Worm (Caenorhabditis elegans) whole organism, L2 larva: ENCODE measurements around the gene srh-214.
A peak's percentile ranks its signal among the peaks of the same experiment; 100 is the strongest.

ENCODE experiments used
- C34F6.9 ChIP-seq: fragments of 150-350 bp; optimal IDR thresholded peaks from 2 replicates; lab custom pipeline; 2014; ENCODE audit warnings: missing biosample characterization, missing genetic modification characterization
- F13H6.1 ChIP-seq: sonication (generic microtip); optimal IDR thresholded peaks from 2 replicates; lab custom pipeline; 2016; ENCODE audit warnings: missing genetic modification characterization, missing compliant biosample characterization
- ZK546.5 ChIP-seq: sonication (generic microtip); optimal IDR thresholded peaks from 2 replicates; lab custom pipeline; 2017; ENCODE audit warnings: missing biosample characterization, missing genetic modification characterization
- aly-2 ChIP-seq: fragments of 150-350 bp; optimal IDR thresholded peaks from 2 replicates; lab custom pipeline; 2014; ENCODE audit warnings: missing biosample characterization, missing genetic modification characterization
- ama-1 ChIP-seq: fragments of 150-350 bp; optimal IDR thresholded peaks from 2 replicates; lab custom pipeline; 2018; ENCODE audit warnings: inconsistent platforms
- ceh-16 ChIP-seq: fragments of 150-350 bp; optimal IDR thresholded peaks from 2 replicates; lab custom pipeline; 2014; ENCODE audit warnings: missing biosample characterization, missing genetic modification characterization
- crh-2 ChIP-seq: sonication (generic microtip); optimal IDR thresholded peaks from 2 replicates; lab custom pipeline; 2017; ENCODE audit warnings: missing biosample characterization, missing genetic modification characterization
- dmd-4 ChIP-seq: sonication (generic microtip); optimal IDR thresholded peaks from 2 replicates; lab custom pipeline; 2017; ENCODE audit warnings: missing biosample characterization, missing genetic modification characterization
- elt-1 ChIP-seq: fragments of 150-350 bp; optimal IDR thresholded peaks from 2 replicates; lab custom pipeline; 2014; ENCODE audit warnings: missing biosample characterization, missing genetic modification characterization
- elt-3 ChIP-seq: sonication (generic microtip); optimal IDR thresholded peaks from 2 replicates; lab custom pipeline; 2017; ENCODE audit warnings: missing biosample characterization, missing genetic modification characterization
- lsy-2 ChIP-seq, 2 experiments: fragments of 150-350 bp in 1 of 2; sonication (generic microtip) in 1 of 2; optimal IDR thresholded peaks; 2 replicates each; lab custom pipeline; 2014 to 2017; ENCODE audit warnings: missing biosample characterization in 2 of 2, missing genetic modification characterization in 2 of 2
- mdl-1 ChIP-seq, 2 experiments: fragments of 150-350 bp in 1 of 2; sonication (generic microtip) in 1 of 2; optimal IDR thresholded peaks; 2 replicates each; lab custom pipeline; 2017; ENCODE audit warnings: missing biosample characterization in 2 of 2, missing genetic modification characterization in 2 of 2
- nhr-10 ChIP-seq: sonication (generic microtip); optimal IDR thresholded peaks from 2 replicates; lab custom pipeline; 2017; ENCODE audit warnings: missing biosample characterization, missing genetic modification characterization
- nhr-11 ChIP-seq: fragments of 150-350 bp; optimal IDR thresholded peaks from 2 replicates; lab custom pipeline; 2014; ENCODE audit warnings: missing biosample characterization, missing genetic modification characterization
- nhr-129 ChIP-seq: fragments of 150-350 bp; optimal IDR thresholded peaks from 2 replicates; lab custom pipeline; 2014; ENCODE audit warnings: missing biosample characterization, missing genetic modification characterization
- nhr-21 ChIP-seq: fragments of 150-350 bp; optimal IDR thresholded peaks from 2 replicates; lab custom pipeline; 2014; ENCODE audit warnings: missing biosample characterization, missing genetic modification characterization
- nhr-23 ChIP-seq: fragments of 150-350 bp; optimal IDR thresholded peaks from 2 replicates; lab custom pipeline; 2014; ENCODE audit warnings: missing biosample characterization, missing genetic modification reagents, missing genetic modification characterization
- nhr-237 ChIP-seq: fragments of 150-350 bp; optimal IDR thresholded peaks from 2 replicates; lab custom pipeline; 2014; ENCODE audit warnings: missing biosample characterization, missing genetic modification characterization
- nhr-25 ChIP-seq: fragments of 150-350 bp; sonication (generic microtip); optimal IDR thresholded peaks from 3 replicates; lab custom pipeline; 2014; ENCODE audit warnings: missing biosample characterization, missing genetic modification characterization
- nhr-6 ChIP-seq: fragments of 150-350 bp; optimal IDR thresholded peaks from 2 replicates; lab custom pipeline; 2014; ENCODE audit warnings: missing biosample characterization, missing genetic modification characterization
- peb-1 ChIP-seq: fragments of 150-350 bp; optimal IDR thresholded peaks from 2 replicates; lab custom pipeline; 2014; ENCODE audit warnings: missing biosample characterization, missing genetic modification characterization
- sem-4 ChIP-seq: fragments of 150-350 bp; optimal IDR thresholded peaks from 2 replicates; lab custom pipeline; 2014; ENCODE audit warnings: missing biosample characterization, missing genetic modification reagents, missing genetic modification characterization
- sma-3 ChIP-seq: sonication (generic microtip); optimal IDR thresholded peaks from 2 replicates; lab custom pipeline; 2016; ENCODE audit warnings: missing genetic modification reagents, missing genetic modification characterization, missing compliant biosample characterization
- sma-9 ChIP-seq, 2 experiments: fragments of 150-350 bp in 1 of 2; sonication (generic microtip) in 1 of 2; optimal IDR thresholded peaks; 2 replicates each; lab custom pipeline; 2014 to 2016; ENCODE audit warnings: missing genetic modification characterization in 2 of 2, mild to moderate bottlenecking in 1 of 2, missing biosample characterization in 1 of 2, missing compliant biosample characterization in 1 of 2, missing genetic modification reagents in 1 of 2, moderate library complexity in 1 of 2
- snpc-4 ChIP-seq: fragments of 150-350 bp; optimal IDR thresholded peaks from 2 replicates; lab custom pipeline; 2014; ENCODE audit warnings: missing biosample characterization, missing genetic modification characterization
- unc-62 ChIP-seq: fragments of 150-350 bp; optimal IDR thresholded peaks from 2 replicates; lab custom pipeline; 2014; ENCODE audit warnings: missing biosample characterization, missing genetic modification reagents, missing genetic modification characterization
- ztf-1 ChIP-seq: fragments of 200-800 bp; sonication (Bioruptor generic); conservative IDR thresholded peaks from 2 replicates; pipeline ENCODE4 v1.3.6; 2022; ENCODE audit warnings: missing genetic modification characterization, missing compliant biosample characterization
- ztf-11 ChIP-seq: sonication (generic microtip); optimal IDR thresholded peaks from 2 replicates; lab custom pipeline; 2017; ENCODE audit warnings: missing biosample characterization, missing genetic modification characterization
- ztf-4 ChIP-seq: fragments of 150-350 bp; optimal IDR thresholded peaks from 2 replicates; lab custom pipeline; 2014; ENCODE audit warnings: missing biosample characterization, missing genetic modification characterization

Gene srh-214

ce11 chrV:16779281-16779597 lies 50.3 kb downstream of the srh-214 start:
- TF ChIP-seq dmd-4 (tag; lab: Kevin White, UChicago) = no peak
- no peak for TF ChIP-seq nhr-23
- no peak for TF ChIP-seq mdl-1 (tag; optimal IDR thresholded peaks at IDR 0.05; lab: Kevin White, UChicago)
- no peak for TF ChIP-seq lsy-2 (tag; optimal IDR thresholded peaks at IDR 0.05; lab: Kevin White, UChicago)
- TF ChIP-seq ztf-11 (tag; lab: Kevin White, UChicago) = no peak
- no peak for TF ChIP-seq ztf-4 (tag; lab: Kevin White, UChicago)
- no peak for TF ChIP-seq elt-1
- TF ChIP-seq nhr-6 (tag; lab: Kevin White, UChicago) = no peak
- no peak for TF ChIP-seq C34F6.9 (tag; lab: Kevin White, UChicago)
- TF ChIP-seq ztf-1 (GFP tag; lab: Robert Waterston, UW) = no peak
- TF ChIP-seq crh-2 (tag; lab: Kevin White, UChicago) = no peak
- no peak for TF ChIP-seq aly-2 (tag; lab: Kevin White, UChicago)
- no peak for TF ChIP-seq sem-4 (tag; lab: Kevin White, UChicago)
- TF ChIP-seq nhr-129 = no peak
- TF ChIP-seq ama-1 (lab: Kevin White, UChicago) = no peak
- no peak for TF ChIP-seq sma-3 (GFP tag; lab: Kevin White, UChicago)

ce11 chrV:16778540-16779280 lies 50.8 kb downstream of the srh-214 start:
- TF ChIP-seq nhr-237 (tag; lab: Kevin White, UChicago) (no peak), unc-62 (GFP tag; lab: Kevin White, UChicago) (no peak), nhr-21 (tag; lab: Kevin White, UChicago) (peak; percentile 76), peb-1 (tag; lab: Kevin White, UChicago) (no peak), elt-3 (tag; lab: Kevin White, UChicago) (peak; percentile 18), ceh-16 (tag; lab: Kevin White, UChicago) (no peak), nhr-10 (tag; lab: Kevin White, UChicago) (no peak), nhr-129 (peak; percentile 9), sma-3 (GFP tag; lab: Kevin White, UChicago) (peak; percentile 25), F13H6.1 (tag; lab: Kevin White, UChicago) (no peak), sma-9 (GFP tag; optimal IDR thresholded peaks at IDR 0.05; lab: Kevin White, UChicago) (peak; percentile 43), sma-9 (tag; optimal IDR thresholded peaks at IDR 0.05; lab: Kevin White, UChicago) (no peak), nhr-25 (tag; lab: Kevin White, UChicago) (peak; percentile 56), snpc-4 (tag; lab: Kevin White, UChicago) (no peak), elt-1 (peak; percentile 17), ZK546.5 (no peak), nhr-11 (tag; lab: Kevin White, UChicago) (no peak)
